Fruit fly (Drosophila melanogaster) S2 (cell line): Measurements from ENCODE around the gene Vps2.

ENCODE experiments used
- CG8478 ChIP-seq: fragments of >200 bp; optimal IDR thresholded peaks from 2 replicates; lab custom pipeline; 2018
- CTCF ChIP-seq, 2 experiments: fragments of >200 bp; optimal IDR thresholded peaks; 2 replicates each; lab custom pipeline; 2018

DNA sequence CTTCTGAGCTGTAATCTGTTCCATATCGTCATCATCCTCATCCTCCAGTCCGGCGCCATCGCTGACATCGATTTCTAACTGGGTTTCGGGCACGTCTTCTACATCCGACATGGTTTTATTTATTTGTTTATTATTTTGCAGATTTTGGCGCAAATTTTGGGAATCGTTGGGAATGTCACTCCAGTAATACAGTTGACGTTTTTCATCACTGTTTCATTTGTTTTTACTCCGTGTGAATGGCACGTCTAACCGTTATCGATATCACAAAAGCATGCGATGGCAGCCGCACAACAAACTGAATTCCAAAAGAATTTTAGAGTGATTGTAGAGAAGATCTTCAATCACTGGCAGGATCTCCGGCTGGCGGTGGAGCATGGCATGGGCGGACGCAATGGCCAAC is 3.8 kb downstream of the Vps2 start, which contains the start of the genes Sld5 and CG14543:
- no peak for TF ChIP-seq CTCF (optimal IDR thresholded peaks at IDR 0.05; lab: Kevin White, UChicago)
- no peak for TF ChIP-seq CG8478 (lab: Kevin White, UChicago)
